Fruit fly (Drosophila melanogaster) whole organism, pupa: ENCODE results near the gene CG13912.

Source experiments
- CG10348 ChIP-seq: fragments of 200-800 bp; sonication (Bioruptor generic); IDR thresholded peaks from 2 replicates; pipeline ENCODE4 v1.3.6; 2022; ENCODE audit warnings: missing biosample characterization, missing genetic modification characterization
- CG12605 ChIP-seq: fragments of 200-800 bp; sonication (Bioruptor generic); IDR thresholded peaks from 2 replicates; pipeline ENCODE4 v1.3.6; 2022; ENCODE audit warnings: missing biosample characterization, missing genetic modification characterization
- CG13204 ChIP-seq: fragments of 200-800 bp; sonication (Bioruptor generic); optimal IDR thresholded peaks from 2 replicates; lab custom pipeline; 2018; ENCODE audit warnings: missing biosample characterization, mild to moderate bottlenecking, missing genetic modification characterization, moderate library complexity
- CG14655 ChIP-seq: fragments of 200-800 bp; sonication (Bioruptor generic); optimal IDR thresholded peaks from 3 replicates; lab custom pipeline; 2017; ENCODE audit warnings: mild to moderate bottlenecking, missing biosample characterization, missing genetic modification reagents, missing genetic modification characterization
- CG15710 ChIP-seq: fragments of 200-800 bp; sonication (Bioruptor generic); optimal IDR thresholded peaks from 2 replicates; lab custom pipeline; 2018; ENCODE audit warnings: missing biosample characterization, mild to moderate bottlenecking, missing genetic modification characterization, moderate library complexity
- CG17806 ChIP-seq: fragments of 200-800 bp; sonication (Bioruptor generic); optimal IDR thresholded peaks from 2 replicates; lab custom pipeline; 2018; ENCODE audit warnings: missing biosample characterization, mild to moderate bottlenecking, missing genetic modification characterization, moderate library complexity
- CG32121 ChIP-seq: fragments of 200-800 bp; sonication (Bioruptor generic); IDR thresholded peaks from 2 replicates; pipeline ENCODE4 v1.3.6; 2022; ENCODE audit warnings: missing biosample characterization, missing genetic modification characterization
- CG34367 ChIP-seq: fragments of 200-800 bp; sonication (Bioruptor generic); optimal IDR thresholded peaks from 2 replicates; lab custom pipeline; 2018; ENCODE audit warnings: missing biosample characterization, mild to moderate bottlenecking, missing genetic modification characterization
- CG4496 ChIP-seq: fragments of 200-800 bp; sonication (Bioruptor generic); IDR thresholded peaks from 3 replicates; pipeline ENCODE4 v1.3.6; 2022; ENCODE audit warnings: missing biosample characterization, missing genetic modification characterization
- CG8159 ChIP-seq: fragments of 200-800 bp; sonication (Bioruptor generic); optimal IDR thresholded peaks from 3 replicates; lab custom pipeline; 2018; ENCODE audit warnings: missing biosample characterization, mild to moderate bottlenecking, missing genetic modification characterization, moderate library complexity
- CG8301 ChIP-seq: fragments of 200-800 bp; sonication (Bioruptor generic); optimal IDR thresholded peaks from 2 replicates; lab custom pipeline; 2018; ENCODE audit warnings: missing biosample characterization, mild to moderate bottlenecking, missing genetic modification characterization
- CG9948 ChIP-seq: fragments of 200-800 bp; sonication (Bioruptor generic); optimal IDR thresholded peaks from 2 replicates; lab custom pipeline; 2018; ENCODE audit warnings: missing biosample characterization, mild to moderate bottlenecking, missing genetic modification characterization, moderate library complexity
- D1 ChIP-seq: fragments of 200-800 bp; sonication (Bioruptor generic); optimal IDR thresholded peaks from 2 replicates; lab custom pipeline; 2018; ENCODE audit warnings: missing biosample characterization, mild to moderate bottlenecking, missing genetic modification characterization, moderate library complexity
- EcR ChIP-seq: fragments of 200-800 bp; sonication (Bioruptor generic); optimal IDR thresholded peaks from 3 replicates; lab custom pipeline; 2019; ENCODE audit warnings: missing biosample characterization, missing genetic modification characterization, mild to moderate bottlenecking, moderate library complexity, missing genetic modification reagents
- Ets98B ChIP-seq: fragments of 200-800 bp; sonication (Bioruptor generic); IDR thresholded peaks from 2 replicates; pipeline ENCODE4 v1.3.6; 2022; ENCODE audit warnings: missing biosample characterization, missing genetic modification characterization
- Pif1A ChIP-seq: fragments of 200-800 bp; sonication (Bioruptor generic); optimal IDR thresholded peaks from 3 replicates; lab custom pipeline; 2016; ENCODE audit warnings: missing biosample characterization, missing genetic modification characterization
- Pif1B ChIP-seq: fragments of 200-800 bp; sonication (Bioruptor generic); optimal IDR thresholded peaks from 3 replicates; lab custom pipeline; 2016; ENCODE audit warnings: missing biosample characterization, missing genetic modification characterization
- Snoo ChIP-seq: fragments of 200-800 bp; sonication (Bioruptor generic); optimal IDR thresholded peaks from 3 replicates; lab custom pipeline; 2017; ENCODE audit warnings: missing biosample characterization, mild to moderate bottlenecking, missing genetic modification characterization, inconsistent platforms
- fd96Ca ChIP-seq: fragments of 200-800 bp; sonication (Bioruptor generic); IDR thresholded peaks from 3 replicates; pipeline ENCODE4 v1.3.6; 2022; ENCODE audit warnings: missing biosample characterization, missing genetic modification characterization
- gl ChIP-seq: fragments of 200-800 bp; sonication (Bioruptor generic); optimal IDR thresholded peaks from 2 replicates; lab custom pipeline; 2018; ENCODE audit warnings: missing biosample characterization, mild to moderate bottlenecking, missing genetic modification characterization
- rn ChIP-seq: fragments of 200-800 bp; sonication (Bioruptor generic); IDR thresholded peaks from 2 replicates; pipeline ENCODE4 v1.3.6; 2022; ENCODE audit warnings: missing biosample characterization, missing genetic modification characterization

The CG13912 gene

DNA sequence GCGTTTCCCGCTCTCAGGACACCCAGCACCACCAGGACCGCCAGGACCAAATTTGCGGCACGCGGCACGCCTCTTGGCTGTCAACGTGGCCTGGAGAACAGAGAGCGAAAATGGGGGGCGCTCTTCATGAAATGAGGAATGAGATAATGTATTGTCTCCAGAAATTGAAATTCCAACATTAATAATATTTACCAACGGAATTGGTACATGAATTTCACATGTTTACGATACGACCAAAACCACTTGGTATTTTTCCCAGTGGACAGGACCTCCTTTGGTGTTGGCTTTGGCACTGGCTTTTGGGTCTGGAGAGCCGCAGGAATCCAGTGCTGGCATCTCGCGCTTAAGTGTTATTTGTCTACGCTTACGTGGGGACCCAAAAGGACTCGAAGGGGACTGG is 5.9 kb upstream of the CG13912 start:
- TF ChIP-seq Ets98B (GFP tag; lab: Robert Waterston, UW) (peak; percentile 17; the same call in 1 of the 2 replicates), CG15710 (peak; percentile 46), CG8159 (peak; percentile 12), CG10348 (GFP tag; lab: Robert Waterston, UW) (no peak), CG34367 (tag; lab: Kevin White, UChicago) (no peak), fd96Ca (peak; percentile 49; the same call in 1 of the 3 replicates), Pif1B (no peak), CG9948 (no peak), CG17806 (tag; lab: Kevin White, UChicago) (no peak)

DNA sequence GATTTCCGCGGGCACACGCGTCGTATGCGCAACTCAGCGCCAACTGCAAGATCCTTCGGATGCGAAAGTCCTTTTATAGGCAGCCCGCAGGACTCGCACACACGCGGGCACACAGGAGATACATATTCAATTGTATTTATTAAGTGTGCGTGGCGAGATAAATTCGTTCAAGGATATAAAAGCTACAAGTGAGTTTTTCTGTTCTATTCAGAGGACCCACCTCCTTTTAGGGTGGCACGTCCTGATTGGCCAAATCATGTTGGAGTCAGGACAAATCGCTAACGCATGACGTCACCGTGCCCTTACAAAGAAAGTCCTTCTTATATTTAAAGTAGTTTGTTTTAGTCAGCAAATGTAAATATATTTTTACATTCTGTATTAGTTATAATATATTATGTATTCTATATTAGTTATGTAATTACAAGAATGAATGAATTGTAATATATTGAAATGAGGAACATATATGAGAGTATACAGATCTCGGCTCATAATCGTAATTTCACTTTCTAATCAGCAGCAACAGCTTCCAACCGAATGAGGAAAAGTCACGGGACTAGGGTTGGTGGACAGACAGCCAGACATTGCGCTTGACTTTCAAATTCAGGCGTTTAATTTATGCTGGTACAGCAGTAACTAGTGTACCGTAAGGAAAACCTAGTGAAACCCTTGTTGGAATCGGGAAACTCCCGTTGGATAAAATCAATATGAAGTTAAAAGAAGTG is 3.9 kb downstream of the CG13912 start, which contains the start of gene Trhn:
TSS of gene Trhn (minus strand) at position 51 of the 722 bp plus-strand sequence.
- TF ChIP-seq Snoo: no peak
- no peak for TF ChIP-seq CG17806 (tag; lab: Kevin White, UChicago)

DNA sequence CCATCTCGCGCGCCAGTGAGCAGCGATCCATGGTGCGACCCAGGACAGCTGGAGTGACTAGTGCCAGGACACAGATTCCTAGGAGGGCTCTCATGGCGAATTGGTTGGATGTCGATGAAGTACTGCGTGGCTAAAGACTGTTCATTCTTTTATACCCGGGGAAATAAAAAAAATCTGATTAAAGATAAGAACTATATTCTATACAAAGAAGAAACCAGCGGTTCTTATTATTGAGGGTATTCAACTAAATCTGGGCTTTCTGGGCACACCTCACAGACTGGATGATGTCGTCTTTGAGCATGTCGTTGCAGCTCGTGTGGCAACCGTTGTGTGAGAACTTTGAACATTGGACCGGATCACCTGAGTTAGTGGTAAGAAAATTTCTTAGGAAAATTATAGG is 5.8 kb downstream of the CG13912 start, which contains the start of gene LysX:
TSS of gene LysX (minus strand) at position 101 of the 400 bp plus-strand sequence.
- TF ChIP-seq CG14655 (GFP tag; lab: Kevin White, UChicago): no peak
- no peak for TF ChIP-seq Pif1B
- no peak for TF ChIP-seq EcR (GFP tag; lab: Kevin White, UChicago)
- no peak for TF ChIP-seq CG10348 (GFP tag; lab: Robert Waterston, UW)
- TF ChIP-seq Ets98B (GFP tag; lab: Robert Waterston, UW): no peak
- no peak for TF ChIP-seq CG8301 (tag; lab: Kevin White, UChicago)
- no peak for TF ChIP-seq CG34367 (tag; lab: Kevin White, UChicago)
- TF ChIP-seq Pif1A (GFP tag; lab: Kevin White, UChicago): no peak

DNA sequence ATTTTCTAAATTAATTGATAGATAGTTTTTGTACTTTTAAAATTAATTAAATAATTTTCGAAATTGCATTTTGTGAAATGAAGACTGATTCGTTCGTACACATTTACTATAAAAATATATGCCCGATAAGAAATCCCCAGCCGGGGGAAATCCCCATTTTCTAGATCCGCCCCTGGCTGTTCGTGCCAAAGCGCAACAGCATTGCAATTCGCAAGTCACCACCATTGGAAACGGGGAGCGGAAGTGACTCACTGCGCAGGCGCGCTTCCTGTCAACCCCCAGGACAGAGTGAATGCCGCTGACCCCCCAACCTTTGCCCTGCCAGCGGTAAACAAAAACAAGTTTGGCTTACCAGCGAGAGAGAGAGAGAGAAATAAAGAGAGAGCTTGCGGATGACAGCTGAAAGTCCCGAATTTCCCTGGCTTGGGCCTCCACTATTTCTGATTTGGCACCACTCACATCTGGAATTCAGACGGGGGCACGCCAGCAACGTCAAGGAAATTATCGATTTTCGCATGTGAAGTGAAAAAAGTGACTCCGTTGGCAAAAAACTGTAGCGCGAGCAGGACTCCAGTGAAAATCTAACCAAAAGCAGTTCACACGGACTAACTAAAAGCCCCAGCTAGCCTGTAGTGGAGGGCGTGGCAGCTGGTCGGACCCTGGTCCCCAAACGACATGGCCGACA is 6.6 kb downstream of the CG13912 start, which contains the start of gene Aplip1:
TSS of gene Aplip1 (plus strand) at position 450 of the 685 bp plus-strand sequence.
- TF ChIP-seq CG9948: no peak
- TF ChIP-seq CG12605 (GFP tag; lab: Robert Waterston, UW): peak; percentile 31; the same call in 1 of the 2 replicates
- no peak for TF ChIP-seq CG34367 (tag; lab: Kevin White, UChicago)
- TF ChIP-seq D1 (tag; lab: Kevin White, UChicago): no peak
- no peak for TF ChIP-seq Ets98B (GFP tag; lab: Robert Waterston, UW)
- TF ChIP-seq CG14655 (GFP tag; lab: Kevin White, UChicago): no peak
- TF ChIP-seq fd96Ca: 0 out of 3 replicates have a peak, but pooled peaks have one; percentile 10
- no peak for TF ChIP-seq EcR (GFP tag; lab: Kevin White, UChicago)
- TF ChIP-seq CG8301 (tag; lab: Kevin White, UChicago): no peak
- TF ChIP-seq CG17806 (tag; lab: Kevin White, UChicago): no peak
- no peak for TF ChIP-seq CG8159
- peak; percentile 39; the same call in 1 of the 3 replicates for TF ChIP-seq CG4496 (GFP tag; lab: Robert Waterston, UW)
- no peak for TF ChIP-seq rn (GFP tag; lab: Robert Waterston, UW)
- TF ChIP-seq, all 21 proteins: peak for 3

DNA sequence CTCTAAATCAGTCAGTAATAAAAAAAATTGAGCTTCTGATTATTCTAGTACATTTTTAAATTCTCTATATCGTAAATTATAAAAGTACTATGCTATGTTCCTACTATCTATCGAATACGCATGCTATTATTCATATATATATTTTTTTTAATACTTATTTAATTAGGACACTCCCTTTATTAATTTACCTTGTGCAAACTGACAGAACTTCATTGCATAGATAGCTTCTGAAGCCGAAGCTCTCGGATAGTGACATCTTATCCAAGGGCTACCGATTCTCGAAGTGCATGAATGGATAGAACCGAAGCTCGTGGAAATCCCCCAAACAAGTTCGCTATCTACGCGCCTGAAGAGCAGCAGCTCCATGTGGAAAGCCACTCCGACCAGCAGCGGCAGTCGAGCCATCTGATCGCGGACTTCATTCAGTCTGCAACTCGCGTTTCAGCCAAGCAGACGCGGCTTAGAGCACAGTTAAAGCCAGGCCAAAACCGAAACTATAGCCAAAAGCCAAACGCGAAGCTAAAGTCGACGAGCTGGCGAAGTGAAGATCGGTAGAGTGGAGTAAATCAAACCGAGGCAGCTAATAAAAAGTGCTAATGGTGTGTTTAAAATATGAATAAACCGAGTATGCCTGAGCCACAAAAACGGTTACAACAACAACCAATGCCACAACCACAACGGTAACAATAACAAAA is 11.1 kb downstream of the CG13912 start, which contains the start of gene mwh:
TSS of gene mwh (plus strand) at position 430 of the 695 bp plus-strand sequence.
- TF ChIP-seq CG9948 (no peak), gl (tag; lab: Kevin White, UChicago) (no peak), CG8159 (no peak), CG8301 (tag; lab: Kevin White, UChicago) (peak; percentile 41), CG15710 (no peak), CG10348 (GFP tag; lab: Robert Waterston, UW) (no peak; the same call in 1 of the 2 replicates), CG32121 (GFP tag; lab: Robert Waterston, UW) (no peak), CG4496 (GFP tag; lab: Robert Waterston, UW) (no peak), Pif1A (GFP tag; lab: Kevin White, UChicago) (no peak), D1 (tag; lab: Kevin White, UChicago) (no peak), CG14655 (GFP tag; lab: Kevin White, UChicago) (peak; percentile 31)

DNA sequence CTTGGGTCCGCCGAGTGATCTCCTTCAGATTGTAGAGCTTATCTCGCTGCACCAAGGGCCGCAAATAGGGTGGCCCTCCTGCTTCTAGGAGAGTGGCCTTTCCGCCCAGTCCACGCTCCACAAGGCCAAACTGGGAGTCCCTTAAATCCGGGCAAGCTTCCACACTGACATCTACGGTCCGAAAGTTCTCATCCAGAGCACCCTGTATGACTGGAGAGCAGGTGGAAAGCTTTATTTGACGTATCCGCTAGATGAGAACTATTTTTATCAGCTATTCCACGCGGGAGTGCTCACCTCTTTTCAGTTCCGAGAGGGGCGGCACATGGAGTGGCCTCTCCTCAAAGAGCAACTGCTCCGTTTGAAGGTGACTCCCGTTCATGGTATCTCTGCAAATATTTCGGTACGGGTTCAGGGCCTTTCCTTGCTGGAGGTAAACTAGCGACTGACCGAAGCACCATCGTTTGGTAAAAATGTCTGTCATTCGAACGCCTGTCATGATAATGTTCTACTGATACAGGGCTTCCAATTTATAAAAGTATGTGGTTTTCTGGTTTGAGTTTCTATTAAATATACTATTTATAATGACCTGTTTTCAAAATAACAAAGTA is 13.3 kb downstream of the CG13912 start, which contains the start of gene meep:
TSS of gene meep (minus strand) at position 449 of the 608 bp plus-strand sequence.
- TF ChIP-seq CG14655 (GFP tag; lab: Kevin White, UChicago): no peak
- TF ChIP-seq CG4496 (GFP tag; lab: Robert Waterston, UW): no peak
- no peak for TF ChIP-seq Ets98B (GFP tag; lab: Robert Waterston, UW)
- no peak for TF ChIP-seq Snoo
- no peak for TF ChIP-seq CG34367 (tag; lab: Kevin White, UChicago)
- TF ChIP-seq EcR (GFP tag; lab: Kevin White, UChicago): no peak
- TF ChIP-seq CG10348 (GFP tag; lab: Robert Waterston, UW): no peak
- TF ChIP-seq Pif1B: no peak
- no peak for TF ChIP-seq CG13204 (GFP tag; lab: Kevin White, UChicago)
- no peak for TF ChIP-seq Pif1A (GFP tag; lab: Kevin White, UChicago)
- no peak for TF ChIP-seq CG8159
- no peak for TF ChIP-seq gl (tag; lab: Kevin White, UChicago)
- no peak for TF ChIP-seq CG32121 (GFP tag; lab: Robert Waterston, UW)
- no peak for TF ChIP-seq CG9948
- TF ChIP-seq fd96Ca: no peak
- TF ChIP-seq D1 (tag; lab: Kevin White, UChicago): no peak
